Fruit fly (Drosophila melanogaster) S2 (cell line): ENCODE results near the gene Pli.

ENCODE experiments used
- CG8478 ChIP-seq: fragments of >200 bp; optimal IDR thresholded peaks from 2 replicates; lab custom pipeline; 2018
- CTCF ChIP-seq, 2 experiments: fragments of >200 bp; optimal IDR thresholded peaks; 2 replicates each; lab custom pipeline; 2018

- TF ChIP-seq CG8478 (lab: Kevin White, UChicago) (no peak), CTCF (optimal IDR thresholded peaks at IDR 0.05; lab: Kevin White, UChicago) (no peak)
These were observed 69.6 kb downstream of the Pli start for dm6 chr3R:23820290-23820689.
